Fruit fly (Drosophila melanogaster): ENCODE data around the gene CG3792.

The CG3792 gene

dm6 chr2L:5000287-5000871, 23.3 kb downstream of the CG3792 start (continued):
- peak; percentile 45 for TF ChIP-seq CG4318 (GFP tag; optimal IDR thresholded peaks at IDR 0.05)
- TF ChIP-seq topi (GFP tag; optimal IDR thresholded peaks at IDR 0.05) = peak; percentile 88
- TF ChIP-seq CG11294 (GFP tag; IDR thresholded peaks at IDR 0.05) = peak; percentile 64
- TF ChIP-seq dac (GFP tag; optimal IDR thresholded peaks at IDR 0.05) = peak; percentile 2
- TF ChIP-seq Blimp-1 (GFP tag; optimal IDR thresholded peaks at IDR 0.05) = peak; percentile 57
- TF ChIP-seq net (GFP tag; optimal IDR thresholded peaks at IDR 0.05) = peak; percentile 74
- TF ChIP-seq Lpt (GFP tag; optimal IDR thresholded peaks at IDR 0.05) = peak; percentile 46
- peak; percentile 64 for TF ChIP-seq Sox15 (GFP tag; optimal IDR thresholded peaks at IDR 0.05)
- peak; percentile 82 for TF ChIP-seq CG8119 (GFP tag; IDR thresholded peaks at IDR 0.05)
- peak; percentile 83 for TF ChIP-seq dsx (GFP tag; optimal IDR thresholded peaks at IDR 0.05; ENCODE audit: poor library complexity, severe bottlenecking)
- peak; percentile 84 for TF ChIP-seq CG3919 (GFP tag; optimal IDR thresholded peaks at IDR 0.05)
- TF ChIP-seq CG1621 (tag; optimal IDR thresholded peaks at IDR 0.05) = peak; percentile 64
- peak; percentile 69 for TF ChIP-seq fkh (GFP tag; optimal IDR thresholded peaks at IDR 0.05)
- peak; percentile 79 for TF ChIP-seq CG6854 (GFP tag; optimal IDR thresholded peaks at IDR 0.05)
- TF ChIP-seq vri (GFP tag; optimal IDR thresholded peaks at IDR 0.05) = peak; percentile 88
- TF ChIP-seq CG7368 (GFP tag; optimal IDR thresholded peaks at IDR 0.05) = peak; percentile 73
- TF ChIP-seq CG10669 (GFP tag; optimal IDR thresholded peaks at IDR 0.05) = peak; percentile 83
- peak; percentile 63 for TF ChIP-seq Eip93F (GFP tag; optimal IDR thresholded peaks at IDR 0.05)
- peak; percentile 87 for TF ChIP-seq Ets96B (tag; optimal IDR thresholded peaks at IDR 0.05)
- TF ChIP-seq CG10631 (GFP tag; optimal IDR thresholded peaks at IDR 0.05) = peak; percentile 78
- TF ChIP-seq CG11762 (GFP tag; optimal IDR thresholded peaks at IDR 0.05; ENCODE audit: insufficient read depth) = peak; percentile 72
- peak; percentile 92 for TF ChIP-seq svp (GFP tag)
- peak; percentile 67 for TF ChIP-seq CG16779 (tag; optimal IDR thresholded peaks at IDR 0.05)
- peak; percentile 87 for TF ChIP-seq CG6792 (GFP tag; optimal IDR thresholded peaks at IDR 0.05)
- peak; percentile 81 for TF ChIP-seq OdsH (GFP tag; optimal IDR thresholded peaks at IDR 0.05)

DNA sequence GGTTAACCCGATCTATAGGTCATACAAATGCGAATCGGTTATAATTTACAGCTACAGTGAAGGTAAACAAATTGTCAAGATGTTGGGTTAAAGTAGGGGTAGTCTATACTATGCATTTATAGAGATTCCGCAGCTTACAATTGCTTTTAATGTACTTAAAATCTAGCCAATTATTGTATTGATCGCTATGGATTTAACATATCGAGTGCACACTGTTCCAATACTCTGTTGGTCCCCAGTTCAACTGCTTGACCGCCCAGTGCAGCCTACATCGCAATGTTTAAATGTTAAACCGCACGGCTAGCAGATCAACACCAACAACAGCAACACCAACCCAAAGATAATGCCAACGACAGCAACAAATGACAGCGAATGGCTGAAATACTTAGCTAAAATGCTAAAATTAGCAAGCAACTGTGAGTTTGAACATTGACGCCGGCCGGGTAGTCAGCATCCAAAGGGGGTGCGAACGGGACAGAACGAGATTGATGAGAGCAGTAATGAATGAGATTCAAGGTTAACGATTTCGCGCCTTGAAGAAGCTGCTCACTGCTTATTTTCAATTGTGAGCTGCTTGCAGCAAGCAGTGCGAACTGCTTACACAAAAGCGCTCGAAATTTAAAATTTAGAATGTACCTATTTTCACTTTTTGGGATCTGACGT, 23.9 kb downstream of the CG3792 start:
- no peak for TF ChIP-seq Ets96B (tag; optimal IDR thresholded peaks at IDR 0.05)
- peak in 1 of 2 experiments; percentile 23 for TF ChIP-seq salr (GFP tag; optimal IDR thresholded peaks at IDR 0.05)
- TF ChIP-seq fkh (GFP tag; optimal IDR thresholded peaks at IDR 0.05) = no peak
- no peak for TF ChIP-seq CG7368 (GFP tag; optimal IDR thresholded peaks at IDR 0.05)
- TF ChIP-seq vri (GFP tag; optimal IDR thresholded peaks at IDR 0.05) = no peak
- no peak for TF ChIP-seq CG6276 (GFP tag; optimal IDR thresholded peaks at IDR 0.05)
- TF ChIP-seq CG1621 (tag; optimal IDR thresholded peaks at IDR 0.05) = no peak
- TF ChIP-seq Gug (GFP tag; IDR thresholded peaks at IDR 0.05) = peak; percentile 49; the same call in 1 of the 2 replicates
- TF ChIP-seq CG8319 (GFP tag; optimal IDR thresholded peaks at IDR 0.05) = no peak
- TF ChIP-seq net (GFP tag; optimal IDR thresholded peaks at IDR 0.05) = no peak
- TF ChIP-seq CG10669 (GFP tag; optimal IDR thresholded peaks at IDR 0.05) = no peak
- TF ChIP-seq fd59A (GFP tag; optimal IDR thresholded peaks at IDR 0.05) = no peak
- no peak for TF ChIP-seq CG11902 (GFP tag; optimal IDR thresholded peaks at IDR 0.05)
- no peak for TF ChIP-seq Hr39 (GFP tag; optimal IDR thresholded peaks at IDR 0.05)
- peak; percentile 57 for TF ChIP-seq dsx (GFP tag; optimal IDR thresholded peaks at IDR 0.05; ENCODE audit: poor library complexity, severe bottlenecking)
- TF ChIP-seq OdsH (GFP tag; optimal IDR thresholded peaks at IDR 0.05) = peak; percentile 9
- TF ChIP-seq cyc (GFP tag; optimal IDR thresholded peaks at IDR 0.05) = no peak
- TF ChIP-seq CG6163 (GFP tag; IDR thresholded peaks at IDR 0.05) = peak; percentile 65
- TF ChIP-seq Blimp-1 (GFP tag; optimal IDR thresholded peaks at IDR 0.05) = no peak
- TF ChIP-seq CG32006 (GFP tag; optimal IDR thresholded peaks at IDR 0.05) = no peak
- peak; percentile 7; the same call in 1 of the 2 replicates for TF ChIP-seq CG15336 (GFP tag; IDR thresholded peaks at IDR 0.05)
- TF ChIP-seq Hr4 (GFP tag; optimal IDR thresholded peaks at IDR 0.05) = peak; percentile 2
- TF ChIP-seq achi (GFP tag; optimal IDR thresholded peaks at IDR 0.05) = no peak
- TF ChIP-seq Sox102F (GFP tag; optimal IDR thresholded peaks at IDR 0.05) = no peak
- TF ChIP-seq Sox15 (GFP tag; optimal IDR thresholded peaks at IDR 0.05) = no peak
- peak; percentile 62 for TF ChIP-seq CG11294 (GFP tag; IDR thresholded peaks at IDR 0.05)
- TF ChIP-seq CG6854 (GFP tag; optimal IDR thresholded peaks at IDR 0.05) = no peak
- TF ChIP-seq svp (GFP tag) = peak; percentile 2
- peak; percentile 73 for TF ChIP-seq eg (GFP tag; IDR thresholded peaks at IDR 0.05)
- TF ChIP-seq pdm3 (GFP tag; optimal IDR thresholded peaks at IDR 0.05) = no peak
- TF ChIP-seq CG6808 (GFP tag; optimal IDR thresholded peaks at IDR 0.05) = no peak
- no peak for TF ChIP-seq CG3032 (tag; optimal IDR thresholded peaks at IDR 0.05)
- no peak for TF ChIP-seq CG8119 (GFP tag; IDR thresholded peaks at IDR 0.05)

Measured in whole organism, prepupa.